Fruit fly (Drosophila melanogaster): ENCODE measurements around the gene Pten.
A peak's percentile ranks its signal among the peaks of the same experiment; 100 is the strongest.

The Pten gene

dm6 chr2L:10260750-10261493, at the start of gene Pten (continued):
- no peak for TF ChIP-seq CG15269 (tag; optimal IDR thresholded peaks at IDR 0.05)
- TF ChIP-seq Taf1 (GFP tag; IDR thresholded peaks at IDR 0.05) = 0 out of 2 replicates have a peak, but pooled peaks have one; percentile 18
- TF ChIP-seq CG34224 (GFP tag; IDR thresholded peaks at IDR 0.05; ENCODE audit: partially characterized antibody) = peak; percentile 80
- no peak for TF ChIP-seq CG8478 (optimal IDR thresholded peaks at IDR 0.05)
- TF ChIP-seq salm (tag; optimal IDR thresholded peaks at IDR 0.05) = no peak
- peak in 1 of 2 experiments; percentile 8 for TF ChIP-seq eve (GFP tag; optimal IDR thresholded peaks at IDR 0.05)
- no peak for TF ChIP-seq cwo (GFP tag; optimal IDR thresholded peaks at IDR 0.05)
- peak; percentile 62 for TF ChIP-seq hbn (GFP tag; IDR thresholded peaks at IDR 0.05; ENCODE audit: partially characterized antibody)
- TF ChIP-seq MBD-R2 (GFP tag; IDR thresholded peaks at IDR 0.05) = peak; percentile 44; the same call in 1 of the 2 replicates
- TF ChIP-seq pzg (GFP tag; optimal IDR thresholded peaks at IDR 0.05) = peak; percentile 83
- TF ChIP-seq CG2202 (tag; optimal IDR thresholded peaks at IDR 0.05) = no peak
- peak; percentile 10 for TF ChIP-seq gfzf (GFP tag; optimal IDR thresholded peaks at IDR 0.05)
- peak; percentile 92; the same call in 2 of the 3 replicates for TF ChIP-seq CG11560 (tag; IDR thresholded peaks at IDR 0.05)
- no peak for TF ChIP-seq insv (GFP tag; optimal IDR thresholded peaks at IDR 0.05)
- no peak for TF ChIP-seq p53 (GFP tag; optimal IDR thresholded peaks at IDR 0.05)
- TF ChIP-seq BtbVII (GFP tag; optimal IDR thresholded peaks at IDR 0.05) = peak; percentile 38
- peak; percentile 27 for TF ChIP-seq CG12219 (GFP tag; optimal IDR thresholded peaks at IDR 0.05)
- peak; percentile 77 for TF ChIP-seq CG2116 (GFP tag; optimal IDR thresholded peaks at IDR 0.05)
- TF ChIP-seq chn (GFP tag; optimal IDR thresholded peaks at IDR 0.05) = peak; percentile 73
- TF ChIP-seq CG4360 (GFP tag; IDR thresholded peaks at IDR 0.05) = peak; percentile 51; the same call in 1 of the 2 replicates
- TF ChIP-seq CG9437 (GFP tag; optimal IDR thresholded peaks at IDR 0.05) = peak; percentile 25
- no peak for TF ChIP-seq CG8765 (GFP tag; IDR thresholded peaks at IDR 0.05)
- peak; percentile 4 for TF ChIP-seq CG7928 (GFP tag; optimal IDR thresholded peaks at IDR 0.05)
- TF ChIP-seq wek (GFP tag; optimal IDR thresholded peaks at IDR 0.05) = peak; percentile 68
- peak; percentile 87 for TF ChIP-seq knrl (GFP tag; IDR thresholded peaks at IDR 0.05; ENCODE audit: partially characterized antibody)
- no peak for TF ChIP-seq Doc2 (GFP tag; IDR thresholded peaks at IDR 0.05)
- TF ChIP-seq CG3163 (GFP tag; optimal IDR thresholded peaks at IDR 0.05) = peak; percentile 27
- peak; percentile 75 for TF ChIP-seq CG12391 (tag; optimal IDR thresholded peaks at IDR 0.05)
- peak; percentile 29 for TF ChIP-seq nom (GFP tag; optimal IDR thresholded peaks at IDR 0.05)
- peak in 1 of 3 experiments; percentile 84 for TF ChIP-seq lola (GFP tag; optimal IDR thresholded peaks at IDR 0.05)
- peak; percentile 69 for TF ChIP-seq CG10565 (GFP tag; optimal IDR thresholded peaks at IDR 0.05)
- no peak for TF ChIP-seq Dfd (GFP tag; optimal IDR thresholded peaks at IDR 0.05)
- TF ChIP-seq CG17612 (GFP tag; IDR thresholded peaks at IDR 0.05) = no peak
- peak; percentile 68 for TF ChIP-seq dmrt11E (tag; optimal IDR thresholded peaks at IDR 0.05)
- TF ChIP-seq Max (GFP tag; optimal IDR thresholded peaks at IDR 0.05) = peak; percentile 79
- no peak for TF ChIP-seq Trl (optimal IDR thresholded peaks at IDR 0.05)
- peak; percentile 78 for TF ChIP-seq Trl (GFP tag; optimal IDR thresholded peaks at IDR 0.05)
- TF ChIP-seq Xrp1 (GFP tag; IDR thresholded peaks at IDR 0.05) = peak; percentile 73
- peak; percentile 88; the same call in 1 of the 3 replicates for TF ChIP-seq jigr1 (GFP tag; IDR thresholded peaks at IDR 0.05)
- TF ChIP-seq pita (GFP tag; optimal IDR thresholded peaks at IDR 0.05) = no peak
- no peak for TF ChIP-seq Sox102F (GFP tag; optimal IDR thresholded peaks at IDR 0.05)
- TF ChIP-seq bowl (GFP tag; IDR thresholded peaks at IDR 0.05) = no peak
- TF ChIP-seq Nf-YA (GFP tag; IDR thresholded peaks at IDR 0.05) = no peak
- TF ChIP-seq Ada2b (GFP tag; IDR thresholded peaks at IDR 0.05) = peak; percentile 57
- peak; percentile 64 for TF ChIP-seq tx (GFP tag; optimal IDR thresholded peaks at IDR 0.05)
- TF ChIP-seq run (tag; optimal IDR thresholded peaks at IDR 0.05) = no peak
- no peak for TF ChIP-seq CkIIα-i1 (GFP tag; IDR thresholded peaks at IDR 0.05)
- TF ChIP-seq H2.0 (GFP tag; IDR thresholded peaks at IDR 0.05) = no peak; the same call in 1 of the 2 replicates
- TF ChIP-seq ab (GFP tag; optimal IDR thresholded peaks at IDR 0.05) = no peak
- no peak for TF ChIP-seq br (optimal IDR thresholded peaks at IDR 0.05)
